Fruit fly (Drosophila melanogaster): Measurements from ENCODE around the gene CG34178.

The CG34178 gene

DNA sequence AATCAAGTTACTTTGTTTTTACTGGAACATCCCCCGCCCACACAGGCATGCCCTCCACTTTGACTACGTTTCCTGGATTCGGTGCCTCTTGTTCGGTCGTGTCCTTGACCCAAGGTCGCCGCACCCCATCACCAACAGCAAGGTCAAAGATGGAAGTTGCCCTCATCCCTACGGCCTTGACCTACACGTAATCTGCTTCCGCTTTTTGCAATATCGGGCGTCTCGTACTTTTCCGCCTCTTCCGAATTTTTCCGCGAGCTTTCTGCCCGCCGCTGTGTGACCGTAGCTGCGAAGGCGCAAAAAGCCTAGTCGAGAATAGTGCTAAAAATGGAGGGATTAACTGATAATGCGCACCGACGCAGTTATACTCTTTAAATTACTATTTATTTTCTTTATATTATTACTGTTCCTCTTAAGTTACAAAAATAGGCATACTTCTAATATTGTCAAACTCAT, 22.9 kb downstream of the CG34178 start, which contains the start of gene Gs1l (continued):
- peak; percentile 6 for TF ChIP-seq CG3032 (tag; optimal IDR thresholded peaks at IDR 0.05)
- TF ChIP-seq Blimp-1 (GFP tag; optimal IDR thresholded peaks at IDR 0.05), result no peak
- no peak for TF ChIP-seq Hr4 (GFP tag; optimal IDR thresholded peaks at IDR 0.05)
- no peak for TF ChIP-seq pdm3 (GFP tag; optimal IDR thresholded peaks at IDR 0.05)
- TF ChIP-seq topi (GFP tag; optimal IDR thresholded peaks at IDR 0.05), result peak; percentile 24
- no peak for TF ChIP-seq CG11762 (GFP tag; optimal IDR thresholded peaks at IDR 0.05; ENCODE audit: insufficient read depth)
- no peak for TF ChIP-seq CG11902 (GFP tag; optimal IDR thresholded peaks at IDR 0.05)
- TF ChIP-seq CG8632 (GFP tag; optimal IDR thresholded peaks at IDR 0.05), result no peak
- peak; percentile 35 for TF ChIP-seq CG1621 (tag; optimal IDR thresholded peaks at IDR 0.05)
- TF ChIP-seq fkh (GFP tag; optimal IDR thresholded peaks at IDR 0.05), result no peak
- TF ChIP-seq Sox15 (GFP tag; optimal IDR thresholded peaks at IDR 0.05), result no peak
- TF ChIP-seq CG34406 (GFP tag; optimal IDR thresholded peaks at IDR 0.05), result no peak
- no peak for TF ChIP-seq dac (GFP tag; optimal IDR thresholded peaks at IDR 0.05)
- peak; percentile 44 for TF ChIP-seq vri (GFP tag; optimal IDR thresholded peaks at IDR 0.05)
- TF ChIP-seq CG31627 (GFP tag; optimal IDR thresholded peaks at IDR 0.05), result no peak
- TF ChIP-seq achi (GFP tag; optimal IDR thresholded peaks at IDR 0.05), result no peak
- peak; percentile 2 for TF ChIP-seq OdsH (GFP tag; optimal IDR thresholded peaks at IDR 0.05)
- TF ChIP-seq CG6163 (GFP tag; IDR thresholded peaks at IDR 0.05), result 0 out of 3 replicates have a peak, but pooled peaks have one; percentile 26
- no peak for TF ChIP-seq Ets96B (tag; optimal IDR thresholded peaks at IDR 0.05)
- TF ChIP-seq CG6792 (GFP tag; optimal IDR thresholded peaks at IDR 0.05), result no peak
- no peak for TF ChIP-seq acj6 (GFP tag; optimal IDR thresholded peaks at IDR 0.05)
- TF ChIP-seq CG8119 (GFP tag; IDR thresholded peaks at IDR 0.05), result no peak
- TF ChIP-seq Hr39 (GFP tag; optimal IDR thresholded peaks at IDR 0.05), result no peak

- peak; percentile 37 for TF ChIP-seq fd59A (GFP tag; optimal IDR thresholded peaks at IDR 0.05)
- peak; percentile 64 for TF ChIP-seq CG10631 (GFP tag; optimal IDR thresholded peaks at IDR 0.05)
- peak; percentile 71 for TF ChIP-seq vri (GFP tag; optimal IDR thresholded peaks at IDR 0.05)
- TF ChIP-seq pdm3 (GFP tag; optimal IDR thresholded peaks at IDR 0.05), result peak; percentile 57
- TF ChIP-seq CG1621 (tag; optimal IDR thresholded peaks at IDR 0.05), result peak; percentile 50
- TF ChIP-seq Sox102F (GFP tag; optimal IDR thresholded peaks at IDR 0.05), result no peak
- no peak; the same call in 1 of the 2 replicates for TF ChIP-seq CG11294 (GFP tag; IDR thresholded peaks at IDR 0.05)
- no peak for TF ChIP-seq CG16779 (tag; optimal IDR thresholded peaks at IDR 0.05)
- peak; percentile 65 for TF ChIP-seq CG6808 (GFP tag; optimal IDR thresholded peaks at IDR 0.05)
- TF ChIP-seq CG34406 (GFP tag; optimal IDR thresholded peaks at IDR 0.05), result peak; percentile 72
- peak; percentile 48 for TF ChIP-seq CG7368 (GFP tag; optimal IDR thresholded peaks at IDR 0.05)
- TF ChIP-seq CG6854 (GFP tag; optimal IDR thresholded peaks at IDR 0.05), result peak; percentile 90
- TF ChIP-seq CG11762 (GFP tag; optimal IDR thresholded peaks at IDR 0.05; ENCODE audit: insufficient read depth), result no peak
- TF ChIP-seq lz (GFP tag; optimal IDR thresholded peaks at IDR 0.05), result peak; percentile 72
- TF ChIP-seq dsx (GFP tag; optimal IDR thresholded peaks at IDR 0.05; ENCODE audit: poor library complexity, severe bottlenecking), result peak; percentile 43
- peak; percentile 67 for TF ChIP-seq Eip75B (GFP tag; optimal IDR thresholded peaks at IDR 0.05)
- peak; percentile 9 for TF ChIP-seq Lpt (GFP tag; optimal IDR thresholded peaks at IDR 0.05)
- TF ChIP-seq CG9139 (GFP tag; optimal IDR thresholded peaks at IDR 0.05), result no peak
- peak; percentile 61; the same call in 2 of the 3 replicates for TF ChIP-seq CG8119 (GFP tag; IDR thresholded peaks at IDR 0.05)
- peak; percentile 19 for TF ChIP-seq Sox14 (GFP tag; optimal IDR thresholded peaks at IDR 0.05)
- peak; percentile 68 for TF ChIP-seq dac (GFP tag; optimal IDR thresholded peaks at IDR 0.05)
- TF ChIP-seq OdsH (GFP tag; optimal IDR thresholded peaks at IDR 0.05), result peak; percentile 70
- no peak for TF ChIP-seq Hr38 (GFP tag; optimal IDR thresholded peaks at IDR 0.05)
- peak; percentile 60 for TF ChIP-seq CG32006 (GFP tag; optimal IDR thresholded peaks at IDR 0.05)
- TF ChIP-seq CG6276 (GFP tag; optimal IDR thresholded peaks at IDR 0.05), result no peak
- TF ChIP-seq esn (GFP tag; optimal IDR thresholded peaks at IDR 0.05), result peak; percentile 79
- peak; percentile 69 for TF ChIP-seq achi (GFP tag; optimal IDR thresholded peaks at IDR 0.05)
- TF ChIP-seq Eip78C (GFP tag), result peak; percentile 80
- TF ChIP-seq CG8319 (GFP tag; optimal IDR thresholded peaks at IDR 0.05), result no peak
- TF ChIP-seq cyc (GFP tag; optimal IDR thresholded peaks at IDR 0.05), result peak; percentile 70
- peak in 1 of 2 experiments; percentile 78 for TF ChIP-seq salr (GFP tag; optimal IDR thresholded peaks at IDR 0.05)
- TF ChIP-seq CG3032 (tag; optimal IDR thresholded peaks at IDR 0.05), result peak; percentile 43
- TF ChIP-seq CG6163 (GFP tag; IDR thresholded peaks at IDR 0.05), result peak; percentile 87
- TF ChIP-seq CG6792 (GFP tag; optimal IDR thresholded peaks at IDR 0.05), result peak; percentile 51
- TF ChIP-seq Ets96B (tag; optimal IDR thresholded peaks at IDR 0.05), result peak; percentile 19
- peak; percentile 61 for TF ChIP-seq acj6 (GFP tag; optimal IDR thresholded peaks at IDR 0.05)
Observed at dm6 chr2L:4458119-4459056, 24.7 kb downstream of the CG34178 start, which contains the start of gene RpL27A. Gene RpL27A (minus strand): TSS chr2L:4458364.
